Fruit fly (Drosophila melanogaster) whole organism, embryonic: Measurements from ENCODE around the gene CG8206.

Source experiments
- Antp ChIP-seq: fragments of 200-800 bp; sonication (Bioruptor generic); optimal IDR thresholded peaks from 3 replicates; lab custom pipeline; 2016; ENCODE audit warnings: missing biosample characterization, missing genetic modification characterization
- CG10321 ChIP-seq: fragments of 200-800 bp; sonication (Bioruptor generic); IDR thresholded peaks from 2 replicates; pipeline ENCODE4 v1.3.6; 2022; ENCODE audit warnings: missing biosample characterization, missing genetic modification characterization
- CG10543 ChIP-seq: fragments of 200-800 bp; sonication (Bioruptor generic); optimal IDR thresholded peaks from 3 replicates; lab custom pipeline; 2017; ENCODE audit warnings: missing biosample characterization, mild to moderate bottlenecking, missing genetic modification characterization, moderate library complexity
- CG12071 ChIP-seq: fragments of 200-800 bp; sonication (Bioruptor generic); optimal IDR thresholded peaks from 3 replicates; lab custom pipeline; 2018; ENCODE audit warnings: missing biosample characterization, mild to moderate bottlenecking, missing genetic modification characterization
- CG12219 ChIP-seq: fragments of 200-800 bp; sonication (Bioruptor generic); optimal IDR thresholded peaks from 3 replicates; lab custom pipeline; 2018; ENCODE audit warnings: missing biosample characterization, mild to moderate bottlenecking, missing genetic modification characterization
- CG14441 ChIP-seq: fragments of 200-800 bp; sonication (Bioruptor generic); IDR thresholded peaks from 2 replicates; pipeline ENCODE4 v1.3.6; 2022; ENCODE audit warnings: missing biosample characterization, missing genetic modification characterization
- CG1603 ChIP-seq: fragments of 200-800 bp; sonication (Bioruptor generic); optimal IDR thresholded peaks from 2 replicates; lab custom pipeline; 2019; ENCODE audit warnings: missing biosample characterization, mild to moderate bottlenecking, missing genetic modification characterization, moderate library complexity
- CG2678 ChIP-seq: fragments of 200-800 bp; sonication (Bioruptor generic); optimal IDR thresholded peaks from 3 replicates; lab custom pipeline; 2019; ENCODE audit warnings: missing biosample characterization, mild to moderate bottlenecking, missing genetic modification characterization, moderate library complexity
- CG2712 ChIP-seq: fragments of 200-800 bp; optimal IDR thresholded peaks from 3 replicates; lab custom pipeline; 2019; ENCODE audit warnings: missing biosample characterization, mild to moderate bottlenecking, missing genetic modification characterization, moderate library complexity
- CG32532 ChIP-seq: fragments of 200-800 bp; sonication (Bioruptor generic); IDR thresholded peaks from 2 replicates; pipeline ENCODE4 v1.3.6; 2022; ENCODE audit warnings: missing biosample characterization, missing genetic modification characterization
- CG34376 ChIP-seq: fragments of 200-800 bp; sonication (Bioruptor generic); optimal IDR thresholded peaks from 2 replicates; lab custom pipeline; 2018; ENCODE audit warnings: missing biosample characterization, mild to moderate bottlenecking, missing genetic modification characterization
- CG34422 ChIP-seq: fragments of 200-800 bp; sonication (Bioruptor generic); IDR thresholded peaks from 3 replicates; pipeline ENCODE4 v1.3.6; 2022; ENCODE audit warnings: missing biosample characterization, missing genetic modification characterization
- CG3838 ChIP-seq: fragments of 200-800 bp; sonication (Bioruptor generic); optimal IDR thresholded peaks from 3 replicates; lab custom pipeline; 2016; ENCODE audit warnings: missing biosample characterization, missing genetic modification characterization
- CG42726 ChIP-seq: fragments of 200-800 bp; sonication (Bioruptor generic); IDR thresholded peaks from 2 replicates; pipeline ENCODE4 v1.3.6; 2022; ENCODE audit warnings: missing biosample characterization, missing genetic modification characterization; ENCODE audit not compliant: partially characterized antibody
- CG4707 ChIP-seq: fragments of 200-800 bp; sonication (Bioruptor generic); optimal IDR thresholded peaks from 2 replicates; lab custom pipeline; 2018; ENCODE audit warnings: missing biosample characterization, mild to moderate bottlenecking, missing genetic modification characterization, moderate library complexity
- CG4730 ChIP-seq: fragments of 200-800 bp; sonication (Bioruptor generic); IDR thresholded peaks from 2 replicates; pipeline ENCODE4 v1.3.6; 2022; ENCODE audit warnings: missing biosample characterization, missing genetic modification characterization
- CG6689 ChIP-seq: fragments of 200-800 bp; sonication (Bioruptor generic); IDR thresholded peaks from 2 replicates; pipeline ENCODE4 v1.3.6; 2022; ENCODE audit warnings: missing biosample characterization, missing genetic modification characterization
- CG7357 ChIP-seq: fragments of 200-800 bp; sonication (Bioruptor generic); IDR thresholded peaks from 3 replicates; pipeline ENCODE4 v1.3.6; 2022; ENCODE audit warnings: missing biosample characterization, missing genetic modification characterization
- CG8290 ChIP-seq, 3 experiments: fragments of 200-800 bp; sonication (Bioruptor generic); optimal IDR thresholded peaks; 2 replicates each; lab custom pipeline; 2016 to 2019; ENCODE audit warnings: missing biosample characterization in 3 of 3, missing genetic modification characterization in 3 of 3, mild to moderate bottlenecking in 2 of 3, moderate library complexity in 1 of 3
- CG9609 ChIP-seq: fragments of 200-800 bp; sonication (Bioruptor generic); optimal IDR thresholded peaks from 3 replicates; lab custom pipeline; 2016; ENCODE audit warnings: missing biosample characterization, missing genetic modification characterization
- CG9727 ChIP-seq: fragments of 200-800 bp; sonication (Bioruptor generic); optimal IDR thresholded peaks from 3 replicates; lab custom pipeline; 2017; ENCODE audit warnings: missing biosample characterization, mild to moderate bottlenecking, missing genetic modification characterization
- CG9797 ChIP-seq: fragments of 200-800 bp; sonication (Bioruptor generic); optimal IDR thresholded peaks from 3 replicates; lab custom pipeline; 2018; ENCODE audit warnings: missing biosample characterization, mild to moderate bottlenecking, missing genetic modification characterization
- Dek ChIP-seq: fragments of 200-800 bp; sonication (Bioruptor generic); optimal IDR thresholded peaks from 3 replicates; lab custom pipeline; 2019; ENCODE audit warnings: missing biosample characterization, mild to moderate bottlenecking, missing genetic modification characterization, moderate library complexity
- Dref ChIP-seq: fragments of 200-800 bp; sonication (Bioruptor generic); IDR thresholded peaks from 2 replicates; pipeline ENCODE4 v1.3.6; 2022; ENCODE audit warnings: missing biosample characterization, missing genetic modification characterization
- Drgx ChIP-seq: fragments of 200-800 bp; sonication (Bioruptor generic); IDR thresholded peaks from 2 replicates; pipeline ENCODE4 v1.3.6; 2022; ENCODE audit warnings: missing biosample characterization, missing genetic modification characterization
- Eip74EF ChIP-seq, 2 experiments: fragments of 200-800 bp in 1 of 2; fragments of >200 bp in 1 of 2; sonication (Bioruptor generic) in 1 of 2; optimal IDR thresholded peaks; 2 replicates each; lab custom pipeline; 2017 to 2019; ENCODE audit warnings: missing biosample characterization in 2 of 2, missing genetic modification characterization in 2 of 2, mild to moderate bottlenecking in 1 of 2, moderate library complexity in 1 of 2
- Fer1 ChIP-seq: fragments of 200-800 bp; sonication (Bioruptor generic); optimal IDR thresholded peaks from 2 replicates; lab custom pipeline; 2017; ENCODE audit warnings: missing biosample characterization, mild to moderate bottlenecking, missing genetic modification characterization
- Med ChIP-seq: fragments of 200-800 bp; sonication (Bioruptor generic); peaks from one replicate; lab custom pipeline; 2016; ENCODE audit warnings: missing biosample characterization, missing genetic modification characterization, mild to moderate bottlenecking, inconsistent platforms, moderate library complexity
- Meics ChIP-seq: fragments of 200-800 bp; sonication (Bioruptor generic); optimal IDR thresholded peaks from 2 replicates; lab custom pipeline; 2017; ENCODE audit warnings: missing biosample characterization, mild to moderate bottlenecking, missing genetic modification characterization
- Myb ChIP-seq: fragments of 200-800 bp; sonication (Bioruptor generic); optimal IDR thresholded peaks from 2 replicates; lab custom pipeline; 2016; ENCODE audit warnings: missing biosample characterization, missing genetic modification characterization
- Neu2 ChIP-seq: fragments of 200-800 bp; sonication (Bioruptor generic); optimal IDR thresholded peaks from 3 replicates; lab custom pipeline; 2016; ENCODE audit warnings: missing biosample characterization, missing genetic modification characterization, borderline replicate concordance
- Nf-YA ChIP-seq: fragments of 200-800 bp; sonication (Bioruptor generic); IDR thresholded peaks from 2 replicates; pipeline ENCODE4 v1.3.6; 2022; ENCODE audit warnings: missing biosample characterization, missing genetic modification characterization
- Opbp ChIP-seq: fragments of 200-800 bp; sonication (Bioruptor generic); IDR thresholded peaks from 3 replicates; pipeline ENCODE4 v1.3.6; 2022; ENCODE audit warnings: missing biosample characterization, missing genetic modification characterization; ENCODE audit not compliant: partially characterized antibody
- Trl ChIP-seq, 3 experiments: fragments of >200 bp in 2 of 3; fragments of 200-800 bp in 1 of 3; sonication (Bioruptor generic) in 1 of 3; optimal IDR thresholded peaks; 2 replicates in 1 of 3; 3 replicates in 2 of 3; lab custom pipeline; 2016 to 2017; ENCODE audit warnings: missing biosample characterization in 1 of 3, missing genetic modification characterization in 1 of 3
- ara ChIP-seq: fragments of 200-800 bp; sonication (Bioruptor generic); IDR thresholded peaks from 2 replicates; pipeline ENCODE4 v1.3.6; 2022; ENCODE audit warnings: missing biosample characterization, missing genetic modification characterization
- bcd ChIP-seq: fragments of 200-800 bp; sonication (Bioruptor generic); optimal IDR thresholded peaks from 2 replicates; lab custom pipeline; 2017; ENCODE audit warnings: missing biosample characterization, mild to moderate bottlenecking, missing genetic modification characterization
- bsh ChIP-seq, 2 experiments: fragments of 200-800 bp; sonication (Bioruptor generic); optimal IDR thresholded peaks; 2 replicates each; lab custom pipeline; 2017 to 2018; ENCODE audit warnings: mild to moderate bottlenecking in 2 of 2, missing biosample characterization in 2 of 2, missing genetic modification characterization in 2 of 2, moderate library complexity in 1 of 2
- caup ChIP-seq: fragments of 200-800 bp; sonication (Bioruptor generic); optimal IDR thresholded peaks from 3 replicates; lab custom pipeline; 2017; ENCODE audit warnings: missing biosample characterization, mild to moderate bottlenecking, missing genetic modification characterization, moderate library complexity; ENCODE audit not compliant: severe bottlenecking
- crol ChIP-seq: fragments of 200-800 bp; sonication (Bioruptor generic); IDR thresholded peaks from 2 replicates; pipeline ENCODE4 v1.3.6; 2022; ENCODE audit warnings: missing biosample characterization, missing genetic modification characterization
- dan ChIP-seq: fragments of 200-800 bp; sonication (Bioruptor generic); IDR thresholded peaks from 2 replicates; pipeline ENCODE4 v1.3.6; 2022; ENCODE audit warnings: missing biosample characterization, missing genetic modification characterization
- fd102C ChIP-seq: fragments of 200-800 bp; sonication (Bioruptor generic); optimal IDR thresholded peaks from 2 replicates; lab custom pipeline; 2018; ENCODE audit warnings: missing biosample characterization, mild to moderate bottlenecking, missing genetic modification characterization, moderate library complexity
- fd64A ChIP-seq: fragments of 200-800 bp; sonication (Bioruptor generic); optimal IDR thresholded peaks from 3 replicates; lab custom pipeline; 2018; ENCODE audit warnings: missing biosample characterization, mild to moderate bottlenecking, missing genetic modification characterization
- phol ChIP-seq: fragments of 200-800 bp; sonication (Bioruptor generic); optimal IDR thresholded peaks from 3 replicates; lab custom pipeline; 2018; ENCODE audit warnings: missing biosample characterization, mild to moderate bottlenecking, missing genetic modification characterization, moderate library complexity
- row ChIP-seq: fragments of 200-800 bp; sonication (Bioruptor generic); IDR thresholded peaks from 3 replicates; pipeline ENCODE4 v1.3.6; 2022; ENCODE audit warnings: missing biosample characterization, missing genetic modification characterization
- tll ChIP-seq, 2 experiments: fragments of 200-800 bp in 1 of 2; fragments of >200 bp in 1 of 2; sonication (Bioruptor generic) in 1 of 2; optimal IDR thresholded peaks; 2 replicates each; lab custom pipeline; 2017 to 2019; ENCODE audit warnings: missing biosample characterization in 2 of 2, missing genetic modification characterization in 2 of 2, mild to moderate bottlenecking in 1 of 2, moderate library complexity in 1 of 2
- vfl ChIP-seq: fragments of 200-800 bp; sonication (Bioruptor generic); optimal IDR thresholded peaks from 2 replicates; lab custom pipeline; 2016; ENCODE audit warnings: missing biosample characterization, missing genetic modification characterization

The CG8206 gene

dm6 chrX:15703720-15704206, 35.3 kb upstream of the CG8206 start, which contains the start of the genes Pis and Hap40 (continued):
- no peak; the same call in 1 of the 2 replicates for TF ChIP-seq dan (GFP tag; lab: Robert Waterston, UW)
- TF ChIP-seq fd64A (GFP tag; lab: Kevin White, UChicago) = no peak
- TF ChIP-seq fd102C (GFP tag; lab: Kevin White, UChicago) = no peak
- peak; percentile 22 for TF ChIP-seq caup (GFP tag; lab: Kevin White, UChicago)
- peak; percentile 43 for TF ChIP-seq vfl (GFP tag; lab: Kevin White, UChicago)
- TF ChIP-seq CG34376 = peak; percentile 38
- peak in 1 of 2 experiments; percentile 69 for TF ChIP-seq bsh (GFP tag; optimal IDR thresholded peaks at IDR 0.05; lab: Kevin White, UChicago)
- peak in 1 of 2 experiments; percentile 27 for TF ChIP-seq Eip74EF (GFP tag; optimal IDR thresholded peaks at IDR 0.05; lab: Kevin White, UChicago)

DNA sequence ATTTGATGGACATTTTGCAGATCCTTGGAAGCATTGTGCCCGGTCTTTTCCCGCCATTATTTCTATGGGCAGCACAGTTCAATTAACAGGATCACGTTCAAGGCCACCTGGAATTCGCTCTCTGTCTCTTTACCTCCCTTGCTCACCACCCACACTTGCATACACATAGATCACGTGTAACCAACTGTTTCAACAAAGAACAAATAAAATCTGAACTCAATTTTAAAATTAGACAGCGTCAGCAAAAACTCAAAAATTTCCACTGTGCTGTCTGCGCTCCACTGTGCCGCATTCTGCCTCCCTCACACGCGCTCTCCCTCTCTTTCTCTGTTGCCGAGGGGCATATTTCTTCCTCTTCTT, 29.4 kb upstream of the CG8206 start:
- TF ChIP-seq row (GFP tag; lab: Robert Waterston, UW) = peak; percentile 60
- peak; percentile 3 for TF ChIP-seq CG2678 (tag; lab: Kevin White, UChicago)
- peak; percentile 13 for TF ChIP-seq Fer1 (GFP tag; lab: Kevin White, UChicago)
- 0 out of 2 replicates have a peak, but pooled peaks have one; percentile 22 for TF ChIP-seq ara (GFP tag; lab: Robert Waterston, UW)
- 0 out of 2 replicates have a peak, but pooled peaks have one; percentile 15 for TF ChIP-seq CG4730
- TF ChIP-seq CG9727 (GFP tag; lab: Kevin White, UChicago) = peak; percentile 19
- peak; percentile 42; the same call in 1 of the 3 replicates for TF ChIP-seq CG34422
- TF ChIP-seq CG4707 = peak; percentile 98
- TF ChIP-seq CG42726 = no peak
- TF ChIP-seq CG14441 (GFP tag; lab: Robert Waterston, UW) = peak; percentile 39; the same call in 1 of the 2 replicates
- TF ChIP-seq crol (GFP tag; lab: Robert Waterston, UW) = peak; percentile 8; the same call in 1 of the 2 replicates
- no peak for TF ChIP-seq Neu2 (GFP tag; lab: Kevin White, UChicago)
- TF ChIP-seq Opbp (GFP tag; lab: Robert Waterston, UW) = no peak
- TF ChIP-seq Nf-YA (GFP tag; lab: Robert Waterston, UW) = no peak
- peak; percentile 22 for TF ChIP-seq CG1603 (tag; lab: Kevin White, UChicago)
- TF ChIP-seq Med = peak; percentile 80
- no peak for TF ChIP-seq CG3838 (GFP tag; lab: Kevin White, UChicago)
- no peak for TF ChIP-seq CG9797 (GFP tag; lab: Kevin White, UChicago)
- TF ChIP-seq Meics (GFP tag; lab: Kevin White, UChicago) = peak; percentile 22
- TF ChIP-seq CG32532 (GFP tag; lab: Robert Waterston, UW) = peak; percentile 34; the same call in 1 of the 2 replicates
- peak; percentile 1 for TF ChIP-seq CG2712
- TF ChIP-seq CG9609 = peak; percentile 4
- TF ChIP-seq bcd (GFP tag; lab: Kevin White, UChicago) = peak; percentile 19
- TF ChIP-seq CG6689 (GFP tag; lab: Robert Waterston, UW) = 0 out of 2 replicates have a peak, but pooled peaks have one; percentile 15
- peak; percentile 8 for TF ChIP-seq phol (tag; lab: Kevin White, UChicago)
- TF ChIP-seq CG7357 (GFP tag; lab: Robert Waterston, UW) = no peak
- TF ChIP-seq CG8290 (GFP tag; optimal IDR thresholded peaks at IDR 0.05; lab: Kevin White, UChicago) = no peak
- peak in 1 of 2 experiments; percentile 24 for TF ChIP-seq CG8290 (tag; optimal IDR thresholded peaks at IDR 0.05; lab: Kevin White, UChicago)
- TF ChIP-seq CG10543 = no peak
- no peak for TF ChIP-seq vfl (GFP tag; lab: Kevin White, UChicago)
- TF ChIP-seq Drgx (GFP tag; lab: Robert Waterston, UW) = 0 out of 2 replicates have a peak, but pooled peaks have one; percentile 16
- TF ChIP-seq CG12071 (GFP tag; lab: Kevin White, UChicago) = peak; percentile 15
- TF ChIP-seq tll (GFP tag; optimal IDR thresholded peaks at IDR 0.05; lab: Kevin White, UChicago) = no peak
- no peak for TF ChIP-seq Dref
- TF ChIP-seq CG10321 = peak; percentile 44
- TF ChIP-seq CG12219 (GFP tag; lab: Kevin White, UChicago) = peak; percentile 2
- TF ChIP-seq Antp (GFP tag; lab: Kevin White, UChicago) = no peak
- no peak for TF ChIP-seq Myb (GFP tag; lab: Kevin White, UChicago)
- TF ChIP-seq Dek (tag; lab: Kevin White, UChicago) = peak; percentile 15
- TF ChIP-seq Trl (optimal IDR thresholded peaks at IDR 0.05; lab: Kevin White, UChicago) = peak in 1 of 2 experiments; percentile 28
- no peak for TF ChIP-seq Trl (GFP tag; optimal IDR thresholded peaks at IDR 0.05; lab: Kevin White, UChicago)
